Fruit fly (Drosophila melanogaster) whole organism, embryonic: ENCODE measurements around the gene cdi.

Experiments used
- Blimp-1 ChIP-seq: fragments of 200-800 bp; sonication (Bioruptor generic); optimal IDR thresholded peaks from 3 replicates; lab custom pipeline; 2018; ENCODE audit warnings: missing biosample characterization, missing genetic modification characterization, mild to moderate bottlenecking, moderate library complexity, missing genetic modification reagents
- BtbVII ChIP-seq: fragments of 200-800 bp; sonication (Bioruptor generic); optimal IDR thresholded peaks from 3 replicates; lab custom pipeline; 2017; ENCODE audit warnings: missing biosample characterization, mild to moderate bottlenecking, missing genetic modification characterization
- CG11723 ChIP-seq: fragments of 200-800 bp; sonication (Bioruptor generic); optimal IDR thresholded peaks from 2 replicates; lab custom pipeline; 2017; ENCODE audit warnings: missing biosample characterization, mild to moderate bottlenecking, missing genetic modification characterization
- CG1233 ChIP-seq: fragments of 200-800 bp; sonication (Bioruptor generic); optimal IDR thresholded peaks from 4 replicates; lab custom pipeline; 2018; ENCODE audit warnings: missing biosample characterization, mild to moderate bottlenecking, missing genetic modification characterization
- CG13296 ChIP-seq: fragments of 200-800 bp; sonication (Bioruptor generic); optimal IDR thresholded peaks from 3 replicates; lab custom pipeline; 2018; ENCODE audit warnings: missing biosample characterization, mild to moderate bottlenecking, missing genetic modification characterization
- CG13624 ChIP-seq: fragments of 200-800 bp; sonication (Bioruptor generic); optimal IDR thresholded peaks from 2 replicates; lab custom pipeline; 2016; ENCODE audit warnings: missing biosample characterization, missing genetic modification characterization
- CG14860 ChIP-seq: fragments of 200-800 bp; sonication (Bioruptor generic); IDR thresholded peaks from 3 replicates; pipeline ENCODE4 v1.3.6; 2022; ENCODE audit warnings: missing biosample characterization, missing genetic modification characterization; ENCODE audit not compliant: partially characterized antibody
- CG15696 ChIP-seq: fragments of 200-800 bp; sonication (Bioruptor generic); optimal IDR thresholded peaks from 2 replicates; lab custom pipeline; 2019; ENCODE audit warnings: missing biosample characterization, mild to moderate bottlenecking, missing genetic modification characterization, moderate library complexity
- CG31388 ChIP-seq: fragments of 200-800 bp; sonication (Bioruptor generic); optimal IDR thresholded peaks from 2 replicates; lab custom pipeline; 2016; ENCODE audit warnings: missing biosample characterization, missing genetic modification characterization
- CG4404 ChIP-seq: fragments of 200-800 bp; sonication (Bioruptor generic); IDR thresholded peaks from 2 replicates; pipeline ENCODE4 v1.3.6; 2022; ENCODE audit warnings: missing biosample characterization, missing genetic modification characterization
- CG5180 ChIP-seq: fragments of 200-800 bp; sonication (Bioruptor generic); optimal IDR thresholded peaks from 3 replicates; lab custom pipeline; 2017; ENCODE audit warnings: missing biosample characterization, missing genetic modification characterization, mild to moderate bottlenecking, moderate library complexity, missing genetic modification reagents
- CG7987 ChIP-seq: fragments of 200-800 bp; sonication (Bioruptor generic); optimal IDR thresholded peaks from 2 replicates; lab custom pipeline; 2018; ENCODE audit warnings: missing biosample characterization, mild to moderate bottlenecking, missing genetic modification characterization, moderate library complexity
- D19A ChIP-seq: fragments of 200-800 bp; optimal IDR thresholded peaks from 3 replicates; lab custom pipeline; 2019; ENCODE audit warnings: missing biosample characterization, mild to moderate bottlenecking, missing genetic modification characterization, moderate library complexity
- Dfd ChIP-seq, 2 experiments: fragments of >200 bp; optimal IDR thresholded peaks; 2 replicates each; lab custom pipeline; 2017; ENCODE audit warnings: missing biosample characterization in 2 of 2, missing genetic modification characterization in 2 of 2
- Dip2 ChIP-seq: fragments of 200-800 bp; sonication (Bioruptor generic); IDR thresholded peaks from 2 replicates; pipeline ENCODE4 v1.3.6; 2022; ENCODE audit warnings: missing biosample characterization, missing genetic modification characterization
- Dll ChIP-seq: fragments of 200-800 bp; sonication (Bioruptor generic); IDR thresholded peaks from 4 replicates; pipeline ENCODE4 v1.3.6; 2022; ENCODE audit warnings: missing biosample characterization, missing genetic modification characterization; ENCODE audit not compliant: partially characterized antibody
- E2f2 ChIP-seq: fragments of 200-800 bp; sonication (Bioruptor generic); IDR thresholded peaks from 2 replicates; pipeline ENCODE4 v1.3.6; 2022; ENCODE audit warnings: missing biosample characterization, missing genetic modification characterization
- Hey ChIP-seq: fragments of 200-800 bp; sonication (Bioruptor generic); optimal IDR thresholded peaks from 3 replicates; lab custom pipeline; 2018; ENCODE audit warnings: missing biosample characterization, mild to moderate bottlenecking, missing genetic modification characterization
- MESR4 ChIP-seq: fragments of 200-800 bp; sonication (Bioruptor generic); optimal IDR thresholded peaks from 2 replicates; lab custom pipeline; 2018; ENCODE audit warnings: missing biosample characterization, mild to moderate bottlenecking, missing genetic modification characterization, moderate library complexity
- Med ChIP-seq: fragments of 200-800 bp; sonication (Bioruptor generic); peaks from one replicate; lab custom pipeline; 2016; ENCODE audit warnings: missing biosample characterization, missing genetic modification characterization, mild to moderate bottlenecking, inconsistent platforms, moderate library complexity
- Mrtf ChIP-seq: fragments of 200-800 bp; sonication (Bioruptor generic); IDR thresholded peaks from 3 replicates; pipeline ENCODE4 v1.3.6; 2022; ENCODE audit warnings: missing biosample characterization, missing genetic modification characterization
- Oli ChIP-seq: fragments of 200-800 bp; sonication (Bioruptor generic); optimal IDR thresholded peaks from 2 replicates; lab custom pipeline; 2018; ENCODE audit warnings: missing biosample characterization, mild to moderate bottlenecking, missing genetic modification characterization, moderate library complexity
- Pdp1 ChIP-seq, 2 experiments: fragments of 200-800 bp; sonication (Bioruptor generic); optimal IDR thresholded peaks; 3 replicates each; lab custom pipeline; 2016; ENCODE audit warnings: missing biosample characterization in 2 of 2, missing genetic modification characterization in 2 of 2, mild to moderate bottlenecking in 1 of 2, moderate library complexity in 1 of 2
- Tbp ChIP-seq: fragments of >200 bp; optimal IDR thresholded peaks from 2 replicates; lab custom pipeline; 2018; ENCODE audit warnings: missing biosample characterization, missing genetic modification characterization
- amos ChIP-seq: fragments of 200-800 bp; sonication (Bioruptor generic); IDR thresholded peaks from 2 replicates; pipeline ENCODE4 v1.3.6; 2022; ENCODE audit warnings: missing biosample characterization, missing genetic modification characterization; ENCODE audit not compliant: partially characterized antibody
- bab2 ChIP-seq: fragments of 200-800 bp; sonication (Bioruptor generic); optimal IDR thresholded peaks from 2 replicates; lab custom pipeline; 2016; ENCODE audit warnings: missing biosample characterization, missing genetic modification characterization
- bowl ChIP-seq: fragments of 200-800 bp; sonication (Bioruptor generic); IDR thresholded peaks from 2 replicates; pipeline ENCODE4 v1.3.6; 2022; ENCODE audit warnings: missing biosample characterization, missing genetic modification characterization
- ci ChIP-seq: fragments of 200-800 bp; sonication (Bioruptor generic); IDR thresholded peaks from 3 replicates; pipeline ENCODE4 v1.3.6; 2022; ENCODE audit warnings: missing biosample characterization, missing genetic modification characterization
- crc ChIP-seq: fragments of 200-800 bp; sonication (Bioruptor generic); optimal IDR thresholded peaks from 2 replicates; lab custom pipeline; 2016; ENCODE audit warnings: missing biosample characterization, missing genetic modification characterization
- disco-r ChIP-seq: fragments of 200-800 bp; sonication (Bioruptor generic); optimal IDR thresholded peaks from 2 replicates; lab custom pipeline; 2016; ENCODE audit warnings: missing biosample characterization, missing genetic modification characterization
- gcm2 ChIP-seq: fragments of 200-800 bp; sonication (Bioruptor generic); optimal IDR thresholded peaks from 2 replicates; lab custom pipeline; 2016; ENCODE audit warnings: missing biosample characterization, missing genetic modification characterization
- h ChIP-seq: fragments of >200 bp; optimal IDR thresholded peaks from 2 replicates; lab custom pipeline; 2017
- hth ChIP-seq: fragments of >200 bp; optimal IDR thresholded peaks from 2 replicates; lab custom pipeline; 2017; ENCODE audit warnings: inconsistent platforms
- lab ChIP-seq: fragments of 200-800 bp; sonication (Bioruptor generic); optimal IDR thresholded peaks from 3 replicates; lab custom pipeline; 2017; ENCODE audit warnings: missing biosample characterization, missing genetic modification characterization, mild to moderate bottlenecking, moderate library complexity, missing genetic modification reagents
- lov ChIP-seq, 2 experiments: fragments of 200-800 bp in 1 of 2; fragments of >200 bp in 1 of 2; sonication (Bioruptor generic) in 1 of 2; IDR thresholded peaks in 1 of 2; optimal IDR thresholded peaks in 1 of 2; 2 replicates in 1 of 2; 3 replicates in 1 of 2; pipeline versions ENCODE4 v1.3.6 to Lab custom; 2017 to 2022; ENCODE audit warnings: missing biosample characterization in 1 of 2, missing genetic modification characterization in 1 of 2
- phol ChIP-seq: fragments of 200-800 bp; sonication (Bioruptor generic); optimal IDR thresholded peaks from 3 replicates; lab custom pipeline; 2018; ENCODE audit warnings: missing biosample characterization, mild to moderate bottlenecking, missing genetic modification characterization, moderate library complexity
- pzg ChIP-seq: fragments of 200-800 bp; sonication (Bioruptor generic); optimal IDR thresholded peaks from 3 replicates; lab custom pipeline; 2018; ENCODE audit warnings: missing biosample characterization, mild to moderate bottlenecking, missing genetic modification characterization, moderate library complexity
- sens-2 ChIP-seq: fragments of 200-800 bp; sonication (Bioruptor generic); IDR thresholded peaks from 2 replicates; pipeline ENCODE4 v1.3.6; 2022; ENCODE audit warnings: missing biosample characterization, missing genetic modification characterization
- seq ChIP-seq: fragments of 200-800 bp; sonication (Bioruptor generic); IDR thresholded peaks from 2 replicates; pipeline ENCODE4 v1.3.6; 2022; ENCODE audit warnings: missing biosample characterization, missing genetic modification characterization
- sna ChIP-seq: fragments of 200-800 bp; sonication (Bioruptor generic); IDR thresholded peaks from 2 replicates; pipeline ENCODE4 v1.3.6; 2022; ENCODE audit warnings: missing biosample characterization, missing genetic modification characterization; ENCODE audit not compliant: partially characterized antibody
- so ChIP-seq: fragments of 200-800 bp; sonication (Bioruptor generic); IDR thresholded peaks from 3 replicates; pipeline ENCODE4 v1.3.6; 2022; ENCODE audit warnings: missing biosample characterization, missing genetic modification characterization
- stc ChIP-seq: fragments of 200-800 bp; sonication (Bioruptor generic); IDR thresholded peaks from 2 replicates; pipeline ENCODE4 v1.3.6; 2022; ENCODE audit warnings: missing biosample characterization, missing genetic modification characterization
- tll ChIP-seq, 2 experiments: fragments of 200-800 bp in 1 of 2; fragments of >200 bp in 1 of 2; sonication (Bioruptor generic) in 1 of 2; optimal IDR thresholded peaks; 2 replicates each; lab custom pipeline; 2017 to 2019; ENCODE audit warnings: missing biosample characterization in 2 of 2, missing genetic modification characterization in 2 of 2, mild to moderate bottlenecking in 1 of 2, moderate library complexity in 1 of 2
- trem ChIP-seq: fragments of 200-800 bp; optimal IDR thresholded peaks from 3 replicates; lab custom pipeline; 2019; ENCODE audit warnings: missing biosample characterization, mild to moderate bottlenecking, missing genetic modification characterization, moderate library complexity
- twi ChIP-seq: fragments of 200-800 bp; optimal IDR thresholded peaks from 2 replicates; lab custom pipeline; 2019; ENCODE audit warnings: missing biosample characterization, mild to moderate bottlenecking, missing genetic modification characterization, moderate library complexity
- usp ChIP-seq: fragments of >200 bp; optimal IDR thresholded peaks from 2 replicates; lab custom pipeline; 2017; ENCODE audit warnings: missing biosample characterization, missing genetic modification characterization
- zen2 ChIP-seq: fragments of 200-800 bp; sonication (Bioruptor generic); IDR thresholded peaks from 3 replicates; pipeline ENCODE4 v1.3.6; 2022; ENCODE audit warnings: missing biosample characterization, missing genetic modification characterization; ENCODE audit not compliant: partially characterized antibody

cdi gene

dm6 chr3R:19073002-19073401 lies 21.1 kb downstream of the cdi start (continued):
- TF ChIP-seq ci (GFP tag; lab: Robert Waterston, UW) (no peak), CG13624 (GFP tag; lab: Kevin White, UChicago) (no peak), phol (tag; lab: Kevin White, UChicago) (peak; percentile 80), zen2 (GFP tag; lab: Robert Waterston, UW) (no peak), Dll (GFP tag; lab: Robert Waterston, UW) (no peak), Tbp (GFP tag; lab: Kevin White, UChicago) (no peak), BtbVII (GFP tag; lab: Kevin White, UChicago) (no peak), sens-2 (peak; percentile 41; the same call in 1 of the 2 replicates), lov (optimal IDR thresholded peaks at IDR 0.05; lab: Kevin White, UChicago) (no peak), lov (GFP tag; IDR thresholded peaks at IDR 0.05; lab: Robert Waterston, UW) (no peak), trem (tag; lab: Kevin White, UChicago) (peak; percentile 40), tll (GFP tag; optimal IDR thresholded peaks at IDR 0.05; lab: Kevin White, UChicago) (no peak), so (GFP tag; lab: Robert Waterston, UW) (peak; percentile 55; the same call in 1 of the 3 replicates), stc (peak; percentile 49; the same call in 1 of the 2 replicates), CG31388 (no peak), pzg (GFP tag; lab: Kevin White, UChicago) (no peak), h (no peak), Mrtf (GFP tag; lab: Robert Waterston, UW) (peak; percentile 30; the same call in 1 of the 3 replicates), Pdp1 (GFP tag; optimal IDR thresholded peaks at IDR 0.05; lab: Kevin White, UChicago) (peak; percentile 4 to 39), crc (GFP tag; lab: Kevin White, UChicago) (no peak), CG15696 (tag; lab: Kevin White, UChicago) (peak; percentile 22), Oli (tag; lab: Kevin White, UChicago) (peak; percentile 68), disco-r (GFP tag; lab: Kevin White, UChicago) (no peak)

- TF ChIP-seq E2f2 (no peak), twi (tag; lab: Kevin White, UChicago) (peak; percentile 45)
Observed at dm6 chr3R:19071951-19072350, 22.1 kb downstream of the cdi start.

- TF ChIP-seq CG7987 (GFP tag; lab: Kevin White, UChicago) = no peak
- TF ChIP-seq CG11723 (GFP tag; lab: Kevin White, UChicago) = no peak
- peak; percentile 67 for TF ChIP-seq Med
- TF ChIP-seq usp (GFP tag; lab: Kevin White, UChicago) = no peak
- no peak for TF ChIP-seq CG13296
- TF ChIP-seq Dip2 = no peak
- no peak for TF ChIP-seq seq
- no peak for TF ChIP-seq sna
- TF ChIP-seq CG4404 (GFP tag; lab: Robert Waterston, UW) = no peak
- no peak for TF ChIP-seq CG1233 (GFP tag; lab: Kevin White, UChicago)
- TF ChIP-seq gcm2 = no peak
- no peak for TF ChIP-seq Blimp-1 (GFP tag; lab: Kevin White, UChicago)
- no peak for TF ChIP-seq D19A (tag; lab: Kevin White, UChicago)
- TF ChIP-seq hth (lab: Kevin White, UChicago) = no peak
- TF ChIP-seq Hey (tag; lab: Kevin White, UChicago) = peak; percentile 42
- TF ChIP-seq twi (tag; lab: Kevin White, UChicago) = peak; percentile 68
- TF ChIP-seq lab (GFP tag; lab: Kevin White, UChicago) = no peak
- no peak for TF ChIP-seq amos (GFP tag; lab: Robert Waterston, UW)
- no peak for TF ChIP-seq Dfd (GFP tag; optimal IDR thresholded peaks at IDR 0.05; lab: Kevin White, UChicago)
- no peak for TF ChIP-seq bowl (GFP tag; lab: Robert Waterston, UW)
- TF ChIP-seq CG14860 (GFP tag; lab: Robert Waterston, UW) = no peak
- TF ChIP-seq bab2 (GFP tag; lab: Kevin White, UChicago) = no peak
- no peak for TF ChIP-seq CG5180 (GFP tag; lab: Kevin White, UChicago)
- TF ChIP-seq CG15696 (tag; lab: Kevin White, UChicago) = no peak
- no peak for TF ChIP-seq MESR4 (GFP tag; lab: Kevin White, UChicago)
Observed at dm6 chr3R:19070222-19070949, 23.7 kb downstream of the cdi start.
